Worm (Caenorhabditis elegans) whole organism, mixed stage, embryonic: ENCODE data around the gene srj-14.

Source experiments
- M03D4.4 ChIP-seq: sonication (generic microtip); optimal IDR thresholded peaks from 2 replicates; lab custom pipeline; 2017; ENCODE audit warnings: mild to moderate bottlenecking, missing genetic modification characterization, missing compliant biosample characterization
- bed-3 ChIP-seq: fragments of 200-800 bp; sonication (Bioruptor generic); optimal IDR thresholded peaks from 3 replicates; lab custom pipeline; 2018; ENCODE audit warnings: mild to moderate bottlenecking, missing genetic modification characterization, moderate library complexity, missing compliant biosample characterization
- blmp-1 ChIP-seq: fragments of 150-350 bp; optimal IDR thresholded peaks from 2 replicates; lab custom pipeline; 2014; ENCODE audit warnings: missing biosample characterization, missing genetic modification characterization
- ceh-43 ChIP-seq: fragments of 200-800 bp; sonication (Bioruptor generic); optimal IDR thresholded peaks from 2 replicates; lab custom pipeline; 2018; ENCODE audit warnings: mild to moderate bottlenecking, missing genetic modification characterization, moderate library complexity, missing compliant biosample characterization
- ceh-83 ChIP-seq: fragments of 200-800 bp; sonication (Bioruptor generic); optimal IDR thresholded peaks from 2 replicates; lab custom pipeline; 2018; ENCODE audit warnings: mild to moderate bottlenecking, missing genetic modification characterization, missing compliant biosample characterization
- ces-1 ChIP-seq: fragments of 150-350 bp; optimal IDR thresholded peaks from 2 replicates; lab custom pipeline; 2014; ENCODE audit warnings: missing biosample characterization, missing genetic modification reagents, missing genetic modification characterization
- drap-1 ChIP-seq: fragments of 200-800 bp; sonication (Bioruptor generic); optimal IDR thresholded peaks from 3 replicates; lab custom pipeline; 2018; ENCODE audit warnings: mild to moderate bottlenecking, missing genetic modification characterization, missing compliant biosample characterization
- elt-1 ChIP-seq: sonication (generic microtip); optimal IDR thresholded peaks from 2 replicates; lab custom pipeline; 2017; ENCODE audit warnings: missing genetic modification characterization, mild to moderate bottlenecking, missing compliant biosample characterization, antibody characterized with exemption, moderate library complexity, borderline replicate concordance; ENCODE audit not compliant: insufficient read depth
- elt-3 ChIP-seq: fragments of 150-350 bp; optimal IDR thresholded peaks from 2 replicates; lab custom pipeline; 2014; ENCODE audit warnings: missing biosample characterization, missing genetic modification characterization
- flh-1 ChIP-seq: fragments of 200-800 bp; sonication (Bioruptor generic); optimal IDR thresholded peaks from 2 replicates; lab custom pipeline; 2018; ENCODE audit warnings: mild to moderate bottlenecking, missing genetic modification characterization, moderate library complexity, missing compliant biosample characterization
- ham-2 ChIP-seq: fragments of 200-800 bp; sonication (Bioruptor generic); optimal IDR thresholded peaks from 2 replicates; lab custom pipeline; 2018; ENCODE audit warnings: mild to moderate bottlenecking, missing genetic modification characterization, missing compliant biosample characterization
- hlh-1 ChIP-seq: fragments of 150-350 bp; optimal IDR thresholded peaks from 2 replicates; lab custom pipeline; 2014; ENCODE audit warnings: missing biosample characterization, missing genetic modification reagents, missing genetic modification characterization
- lin-13 ChIP-seq: fragments of 150-350 bp; optimal IDR thresholded peaks from 2 replicates; lab custom pipeline; 2014; ENCODE audit warnings: missing biosample characterization, missing genetic modification characterization
- lin-32 ChIP-seq: fragments of 200-800 bp; sonication (Bioruptor generic); optimal IDR thresholded peaks from 2 replicates; lab custom pipeline; 2018; ENCODE audit warnings: mild to moderate bottlenecking, missing genetic modification characterization, missing compliant biosample characterization
- lsy-2 ChIP-seq: fragments of 150-350 bp; optimal IDR thresholded peaks from 2 replicates; lab custom pipeline; 2014; ENCODE audit warnings: missing biosample characterization, missing genetic modification characterization
- mab-5 ChIP-seq: fragments of 150-350 bp; optimal IDR thresholded peaks from 2 replicates; lab custom pipeline; 2014; ENCODE audit warnings: missing biosample characterization, missing genetic modification characterization
- mep-1 ChIP-seq: fragments of 150-350 bp; optimal IDR thresholded peaks from 2 replicates; lab custom pipeline; 2017; ENCODE audit warnings: missing biosample characterization, missing genetic modification reagents, missing genetic modification characterization, inconsistent platforms
- mls-2 ChIP-seq: sonication (generic microtip); optimal IDR thresholded peaks from 2 replicates; lab custom pipeline; 2016; ENCODE audit warnings: mild to moderate bottlenecking, missing genetic modification characterization, moderate library complexity, missing compliant biosample characterization
- nhr-12 ChIP-seq: fragments of 150-350 bp; optimal IDR thresholded peaks from 2 replicates; lab custom pipeline; 2014; ENCODE audit warnings: missing biosample characterization, missing genetic modification characterization
- nhr-2 ChIP-seq: fragments of 150-350 bp; optimal IDR thresholded peaks from 2 replicates; lab custom pipeline; 2014; ENCODE audit warnings: missing biosample characterization, missing genetic modification characterization
- nhr-237 ChIP-seq: fragments of 150-350 bp; optimal IDR thresholded peaks from 2 replicates; lab custom pipeline; 2014; ENCODE audit warnings: missing biosample characterization, missing genetic modification characterization
- nhr-28 ChIP-seq: fragments of 150-350 bp; optimal IDR thresholded peaks from 2 replicates; lab custom pipeline; 2014; ENCODE audit warnings: missing biosample characterization, missing genetic modification characterization
- nhr-76 ChIP-seq: sonication (generic microtip); optimal IDR thresholded peaks from 2 replicates; lab custom pipeline; 2017; ENCODE audit warnings: missing biosample characterization, missing genetic modification characterization
- pha-4 ChIP-seq: fragments of 150-350 bp; optimal IDR thresholded peaks from 2 replicates; lab custom pipeline; 2018; ENCODE audit warnings: missing biosample characterization, missing genetic modification reagents, missing genetic modification characterization
- sem-2 ChIP-seq: fragments of 200-800 bp; sonication (Bioruptor generic); optimal IDR thresholded peaks from 2 replicates; lab custom pipeline; 2018; ENCODE audit warnings: mild to moderate bottlenecking, missing genetic modification characterization, missing compliant biosample characterization
- snpc-4 ChIP-seq: fragments of 150-350 bp; optimal IDR thresholded peaks from 2 replicates; lab custom pipeline; 2014; ENCODE audit warnings: missing biosample characterization, missing genetic modification characterization
- sptf-1 ChIP-seq: sonication (generic microtip); optimal IDR thresholded peaks from 2 replicates; lab custom pipeline; 2017; ENCODE audit warnings: mild to moderate bottlenecking, missing genetic modification characterization, moderate library complexity, missing compliant biosample characterization
- tbx-8 ChIP-seq: fragments of 200-800 bp; sonication (Bioruptor generic); optimal IDR thresholded peaks from 2 replicates; lab custom pipeline; 2018; ENCODE audit warnings: mild to moderate bottlenecking, missing genetic modification characterization, moderate library complexity, missing compliant biosample characterization
- unc-120 ChIP-seq: sonication (generic microtip); optimal IDR thresholded peaks from 2 replicates; lab custom pipeline; 2017; ENCODE audit warnings: missing genetic modification characterization, missing compliant biosample characterization; ENCODE audit not compliant: poor library complexity, severe bottlenecking
- unc-39 ChIP-seq: fragments of 150-350 bp; optimal IDR thresholded peaks from 2 replicates; lab custom pipeline; 2014; ENCODE audit warnings: missing biosample characterization, missing genetic modification characterization
- unc-62 ChIP-seq: fragments of 150-350 bp; optimal IDR thresholded peaks from 2 replicates; lab custom pipeline; 2014; ENCODE audit warnings: missing biosample characterization, missing genetic modification reagents, missing genetic modification characterization
- ztf-11 ChIP-seq: fragments of 150-350 bp; optimal IDR thresholded peaks from 2 replicates; lab custom pipeline; 2014; ENCODE audit warnings: missing biosample characterization, missing genetic modification characterization

srj-14 gene

ce11 chrV:7414909-7415308, 45.4 kb downstream of the srj-14 start, which contains the start of gene F18E3.12:
TSS of gene F18E3.12 (plus strand) at chrV:7414985.
- TF ChIP-seq mls-2: no peak
- TF ChIP-seq mab-5 (tag; lab: Kevin White, UChicago): no peak
- no peak for TF ChIP-seq lsy-2
- no peak for TF ChIP-seq unc-39 (tag; lab: Kevin White, UChicago)
- no peak for TF ChIP-seq mep-1
- no peak for TF ChIP-seq ham-2
- no peak for TF ChIP-seq bed-3 (GFP tag; lab: Kevin White, UChicago)
- no peak for TF ChIP-seq ces-1 (GFP tag; lab: Kevin White, UChicago)
- TF ChIP-seq flh-1 (GFP tag; lab: Kevin White, UChicago): no peak
- no peak for TF ChIP-seq nhr-28 (tag; lab: Kevin White, UChicago)
- no peak for TF ChIP-seq nhr-12 (tag; lab: Kevin White, UChicago)
- TF ChIP-seq blmp-1 (tag; lab: Kevin White, UChicago): no peak
- TF ChIP-seq drap-1 (GFP tag; lab: Kevin White, UChicago): no peak
- no peak for TF ChIP-seq snpc-4 (tag; lab: Kevin White, UChicago)
- no peak for TF ChIP-seq pha-4 (tag; lab: Kevin White, UChicago)

DNA sequence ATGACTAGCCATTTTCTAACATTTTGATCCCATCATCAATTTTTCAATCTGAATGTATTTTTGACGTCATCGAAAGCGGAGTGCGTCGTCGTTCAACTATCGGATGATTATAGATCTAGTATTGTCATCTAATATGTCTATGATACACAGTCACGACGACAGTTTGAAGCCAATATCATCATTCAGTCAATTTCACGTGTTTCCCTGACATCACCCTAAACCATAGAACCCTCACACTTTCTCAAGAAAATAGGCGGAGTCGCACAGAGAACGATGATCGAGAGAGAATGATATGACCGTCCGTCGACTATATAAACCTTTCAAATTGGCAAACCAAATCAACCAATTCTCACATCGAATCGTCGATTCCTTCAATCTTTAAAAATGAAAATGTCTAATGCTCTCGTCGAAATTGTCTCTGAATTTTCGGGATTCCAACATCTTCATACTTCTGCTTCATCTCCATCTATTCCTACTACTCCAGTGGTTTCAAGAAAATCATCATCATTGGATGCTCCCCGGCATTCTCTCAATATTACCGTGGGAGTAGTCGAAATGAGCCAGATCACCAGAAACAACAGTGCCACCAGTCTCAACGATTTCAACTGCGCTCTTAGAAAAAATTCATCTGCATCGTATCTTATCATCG, 46.4 kb downstream of the srj-14 start, which contains the start of gene F18E3.13:
Gene F18E3.13, plus strand, starts transcription at position 385 of the 649 bp plus-strand sequence.
- TF ChIP-seq elt-3 (tag; lab: Kevin White, UChicago): peak; percentile 22
- no peak for TF ChIP-seq tbx-8 (GFP tag; lab: Kevin White, UChicago)
- no peak for TF ChIP-seq lin-32
- TF ChIP-seq unc-62: peak; percentile 69
- no peak for TF ChIP-seq nhr-76 (tag; lab: Kevin White, UChicago)

DNA sequence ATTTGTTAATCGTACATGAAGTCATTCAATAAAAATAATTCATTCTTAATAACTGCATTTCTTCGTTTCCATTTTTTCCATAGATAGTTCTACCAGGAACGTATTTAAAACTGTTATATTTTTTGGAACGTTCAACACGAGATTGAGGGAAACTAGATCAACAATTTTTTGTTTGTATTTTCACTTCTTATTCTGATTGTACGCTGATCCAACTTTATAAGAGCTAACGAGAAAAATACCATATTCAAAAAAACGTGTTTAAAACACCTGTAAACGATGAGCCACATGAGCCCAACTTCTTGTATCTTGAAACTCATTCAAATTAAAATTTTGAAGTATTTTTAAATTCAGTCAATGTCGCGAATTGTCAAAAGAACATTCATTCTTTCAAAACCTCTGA, 47.1 kb downstream of the srj-14 start:
- no peak for TF ChIP-seq pha-4 (tag; lab: Kevin White, UChicago)
- TF ChIP-seq M03D4.4: no peak
- no peak for TF ChIP-seq drap-1 (GFP tag; lab: Kevin White, UChicago)
- TF ChIP-seq lsy-2: no peak
- TF ChIP-seq ces-1 (GFP tag; lab: Kevin White, UChicago): no peak
- no peak for TF ChIP-seq elt-1
- TF ChIP-seq blmp-1 (tag; lab: Kevin White, UChicago): no peak
- no peak for TF ChIP-seq unc-120 (tag; lab: Kevin White, UChicago)
- TF ChIP-seq tbx-8 (GFP tag; lab: Kevin White, UChicago): no peak
- TF ChIP-seq mab-5 (tag; lab: Kevin White, UChicago): no peak
- no peak for TF ChIP-seq sem-2 (GFP tag; lab: Kevin White, UChicago)
- no peak for TF ChIP-seq sptf-1 (tag; lab: Kevin White, UChicago)
- no peak for TF ChIP-seq bed-3 (GFP tag; lab: Kevin White, UChicago)
- TF ChIP-seq lin-13: no peak
- TF ChIP-seq nhr-76 (tag; lab: Kevin White, UChicago): no peak
- no peak for TF ChIP-seq mls-2
- no peak for TF ChIP-seq snpc-4 (tag; lab: Kevin White, UChicago)
- TF ChIP-seq nhr-12 (tag; lab: Kevin White, UChicago): no peak
- no peak for TF ChIP-seq ceh-43 (GFP tag; lab: Kevin White, UChicago)
- TF ChIP-seq nhr-28 (tag; lab: Kevin White, UChicago): no peak
- TF ChIP-seq, all 35 proteins: peak for 0

DNA sequence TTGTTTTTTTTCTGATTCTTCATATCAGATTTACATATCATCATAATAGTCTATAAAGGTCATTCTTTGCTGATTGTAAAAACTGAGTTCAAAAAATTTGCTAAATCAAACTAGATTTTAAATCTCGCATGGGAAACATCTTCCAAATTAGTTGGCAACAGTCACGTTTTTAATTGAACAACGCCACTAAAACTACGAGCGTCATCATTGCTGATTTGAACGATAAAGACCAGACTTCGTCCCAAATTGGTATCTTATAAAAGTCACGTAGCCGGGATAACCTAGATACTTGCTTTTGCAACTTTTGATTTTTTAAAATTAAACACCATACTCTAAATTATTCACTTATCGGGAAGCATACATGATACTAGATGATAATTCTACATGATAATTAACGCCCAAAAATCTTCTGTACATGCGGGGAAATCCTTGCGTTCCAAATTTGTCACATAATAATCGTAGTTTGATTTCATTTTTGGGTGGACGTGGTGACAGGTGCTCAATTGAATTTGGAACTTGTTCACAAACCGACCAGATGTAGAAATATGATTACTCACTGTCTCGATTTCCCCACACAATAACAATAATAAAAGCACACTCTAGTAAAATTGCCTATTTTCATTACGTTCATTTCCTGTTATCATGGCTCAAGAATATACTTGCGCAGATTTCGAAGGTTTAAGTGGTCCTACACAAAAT, 47.7 kb downstream of the srj-14 start, which contains the start of gene srw-67:
Gene srw-67, plus strand, starts transcription at position 643 of the 699 bp plus-strand sequence.
- TF ChIP-seq pha-4 (tag; lab: Kevin White, UChicago): no peak
- TF ChIP-seq nhr-12 (tag; lab: Kevin White, UChicago): no peak
- no peak for TF ChIP-seq lin-13
- TF ChIP-seq ztf-11 (tag; lab: Kevin White, UChicago): no peak
- no peak for TF ChIP-seq tbx-8 (GFP tag; lab: Kevin White, UChicago)
- TF ChIP-seq, all 35 proteins: peak for 0

ce11 chrV:7420162-7420561, 50.7 kb downstream of the srj-14 start, which contains the start of gene srxa-4:
TSS of gene srxa-4 (plus strand) at chrV:7420462.
- TF ChIP-seq ham-2 (no peak), nhr-2 (tag; lab: Kevin White, UChicago) (no peak), M03D4.4 (no peak), nhr-237 (tag; lab: Kevin White, UChicago) (no peak), flh-1 (GFP tag; lab: Kevin White, UChicago) (no peak), nhr-12 (tag; lab: Kevin White, UChicago) (no peak), lsy-2 (no peak), mab-5 (tag; lab: Kevin White, UChicago) (no peak), elt-3 (tag; lab: Kevin White, UChicago) (no peak), ceh-83 (GFP tag; lab: Kevin White, UChicago) (no peak), sem-2 (GFP tag; lab: Kevin White, UChicago) (no peak), nhr-76 (tag; lab: Kevin White, UChicago) (no peak), tbx-8 (GFP tag; lab: Kevin White, UChicago) (no peak), drap-1 (GFP tag; lab: Kevin White, UChicago) (no peak), bed-3 (GFP tag; lab: Kevin White, UChicago) (no peak), hlh-1 (no peak), nhr-28 (tag; lab: Kevin White, UChicago) (no peak)
